Fruit fly (Drosophila melanogaster): Measurements from ENCODE around the gene Inx2.

Gene Inx2

dm6 chrX:6981470-6981952 is 17.0 kb upstream of the Inx2 start (continued):
- TF ChIP-seq CG3163 (GFP tag; optimal IDR thresholded peaks at IDR 0.05) (no peak), CoRest (tag; optimal IDR thresholded peaks at IDR 0.05) (no peak), Atf6 (GFP tag; IDR thresholded peaks at IDR 0.05) (0 out of 2 replicates have a peak, but pooled peaks have one; percentile 22), CG2120 (GFP tag; optimal IDR thresholded peaks at IDR 0.05) (peak; percentile 15), slbo (GFP tag; IDR thresholded peaks at IDR 0.05) (peak; percentile 52; the same call in 1 of the 2 replicates), chinmo (GFP tag; IDR thresholded peaks at IDR 0.05; ENCODE audit: partially characterized antibody) (0 out of 4 replicates have a peak, but pooled peaks have one; percentile 57), Rfx (GFP tag; IDR thresholded peaks at IDR 0.05) (0 out of 2 replicates have a peak, but pooled peaks have one; percentile 5), CG2199 (GFP tag; IDR thresholded peaks at IDR 0.05) (0 out of 3 replicates have a peak, but pooled peaks have one; percentile 53), prd (optimal IDR thresholded peaks at IDR 0.05) (no peak), prd (GFP tag; IDR thresholded peaks at IDR 0.05) (peak; percentile 23; the same call in 1 of the 3 replicates), CG6791 (GFP tag; IDR thresholded peaks at IDR 0.05; ENCODE audit: partially characterized antibody) (0 out of 3 replicates have a peak, but pooled peaks have one; percentile 33), nerfin-1 (tag; optimal IDR thresholded peaks at IDR 0.05) (peak; percentile 41), vvl (GFP tag; IDR thresholded peaks at IDR 0.05) (peak; percentile 46), CG11093 (GFP tag; IDR thresholded peaks at IDR 0.05) (no peak), z (GFP tag; IDR thresholded peaks at IDR 0.05) (peak; percentile 41; the same call in 1 of the 3 replicates), CG8359 (GFP tag; optimal IDR thresholded peaks at IDR 0.05; ENCODE audit: borderline replicate concordance) (no peak), sens (GFP tag) (peak; percentile 90), CG17328 (GFP tag; IDR thresholded peaks at IDR 0.05) (0 out of 2 replicates have a peak, but pooled peaks have one; percentile 14), row (GFP tag; IDR thresholded peaks at IDR 0.05) (peak; percentile 38; the same call in 2 of the 3 replicates), CG11504 (tag; optimal IDR thresholded peaks at IDR 0.05) (peak; percentile 2), CG12391 (tag; optimal IDR thresholded peaks at IDR 0.05) (peak; percentile 9), nom (GFP tag; optimal IDR thresholded peaks at IDR 0.05) (peak; percentile 54), wdn (GFP tag; IDR thresholded peaks at IDR 0.05) (0 out of 2 replicates have a peak, but pooled peaks have one; percentile 24), CG17829 (tag; optimal IDR thresholded peaks at IDR 0.05) (peak; percentile 8), ase (GFP tag; IDR thresholded peaks at IDR 0.05) (no peak), CG11695 (GFP tag; IDR thresholded peaks at IDR 0.05) (peak; percentile 48; the same call in 1 of the 3 replicates), Med (GFP tag) (peak; percentile 76), sna (GFP tag; IDR thresholded peaks at IDR 0.05; ENCODE audit: partially characterized antibody) (0 out of 2 replicates have a peak, but pooled peaks have one; percentile 58), Drgx (GFP tag; IDR thresholded peaks at IDR 0.05) (peak; percentile 56), CG7987 (GFP tag; optimal IDR thresholded peaks at IDR 0.05) (no peak), eyg (GFP tag; optimal IDR thresholded peaks at IDR 0.05) (no peak)

- TF ChIP-seq Xrp1 (GFP tag; IDR thresholded peaks at IDR 0.05), result peak; percentile 60
- no peak for TF ChIP-seq grn (GFP tag; optimal IDR thresholded peaks at IDR 0.05)
- no peak for TF ChIP-seq CG11723 (GFP tag; optimal IDR thresholded peaks at IDR 0.05)
- TF ChIP-seq CG3281 (GFP tag; optimal IDR thresholded peaks at IDR 0.05), result peak; percentile 21
- TF ChIP-seq zf30C (GFP tag; optimal IDR thresholded peaks at IDR 0.05), result peak; percentile 77
- no peak for TF ChIP-seq stc (GFP tag; IDR thresholded peaks at IDR 0.05)
- peak; percentile 38 for TF ChIP-seq Meics (GFP tag; optimal IDR thresholded peaks at IDR 0.05)
- TF ChIP-seq gcm (GFP tag; optimal IDR thresholded peaks at IDR 0.05), result peak; percentile 19
- TF ChIP-seq CG2712 (tag; optimal IDR thresholded peaks at IDR 0.05), result peak; percentile 64
- peak; percentile 81 for TF ChIP-seq Med (GFP tag)
- peak; percentile 17 for TF ChIP-seq lilli (GFP tag; optimal IDR thresholded peaks at IDR 0.05)
- TF ChIP-seq Hr3 (GFP tag; optimal IDR thresholded peaks at IDR 0.05), result peak; percentile 29
- no peak for TF ChIP-seq h (optimal IDR thresholded peaks at IDR 0.05)
- peak; percentile 53 for TF ChIP-seq CG7839 (tag; optimal IDR thresholded peaks at IDR 0.05)
- TF ChIP-seq CG13775 (GFP tag; optimal IDR thresholded peaks at IDR 0.05), result peak; percentile 24
- peak; percentile 34 for TF ChIP-seq CG15696 (tag; optimal IDR thresholded peaks at IDR 0.05)
- no peak for TF ChIP-seq HLH54F (GFP tag; optimal IDR thresholded peaks at IDR 0.05)
- no peak for TF ChIP-seq cg (GFP tag; optimal IDR thresholded peaks at IDR 0.05)
- peak; percentile 50 for TF ChIP-seq PHDP (tag; optimal IDR thresholded peaks at IDR 0.05)
- TF ChIP-seq CG10274 (GFP tag; optimal IDR thresholded peaks at IDR 0.05), result no peak
- TF ChIP-seq mirr (GFP tag; optimal IDR thresholded peaks at IDR 0.05), result no peak
- peak; percentile 25 for TF ChIP-seq ATbp (GFP tag; optimal IDR thresholded peaks at IDR 0.05)
Measured at dm6 chrX:6982054-6982453, 16.4 kb upstream of the Inx2 start.
